Worm (Caenorhabditis elegans) whole organism, early embryonic: ENCODE data around the gene nhr-197.

Experiments
- B0310.2 ChIP-seq: sonication (generic microtip); optimal IDR thresholded peaks from 2 replicates; lab custom pipeline; 2016; ENCODE audit warnings: mild to moderate bottlenecking, missing genetic modification characterization, missing compliant biosample characterization
- F13C5.2 ChIP-seq: sonication (generic microtip); optimal IDR thresholded peaks from 2 replicates; lab custom pipeline; 2017; ENCODE audit warnings: mild to moderate bottlenecking, missing genetic modification characterization, inconsistent platforms, missing compliant biosample characterization
- aly-1 ChIP-seq: sonication (generic microtip); optimal IDR thresholded peaks from 2 replicates; lab custom pipeline; 2016; ENCODE audit warnings: missing genetic modification characterization, missing compliant biosample characterization
- ama-1 ChIP-seq: fragments of 150-350 bp; optimal IDR thresholded peaks from 2 replicates; lab custom pipeline; 2014
- ceh-13 ChIP-seq: fragments of 200-800 bp; sonication (Bioruptor generic); optimal IDR thresholded peaks from 2 replicates; lab custom pipeline; 2018; ENCODE audit warnings: mild to moderate bottlenecking, missing genetic modification characterization, missing compliant biosample characterization
- ceh-36 ChIP-seq: sonication (generic microtip); optimal IDR thresholded peaks from 2 replicates; lab custom pipeline; 2016; ENCODE audit warnings: missing genetic modification characterization, inconsistent platforms, missing compliant biosample characterization
- ets-7 ChIP-seq: sonication (generic microtip); optimal IDR thresholded peaks from 2 replicates; lab custom pipeline; 2016; ENCODE audit warnings: missing genotype, missing genetic modification characterization, missing compliant biosample characterization
- flt-1 ChIP-seq: fragments of 200-800 bp; sonication (Bioruptor generic); IDR thresholded peaks from 2 replicates; pipeline ENCODE4 v1.3.6; 2022; ENCODE audit warnings: missing genetic modification characterization, missing compliant biosample characterization
- hmbx-1 ChIP-seq: sonication (generic microtip); optimal IDR thresholded peaks from 2 replicates; lab custom pipeline; 2016; ENCODE audit warnings: mild to moderate bottlenecking, missing genetic modification characterization, missing compliant biosample characterization
- hmg-4 ChIP-seq: fragments of 200-800 bp; sonication (Bioruptor generic); optimal IDR thresholded peaks from 2 replicates; lab custom pipeline; 2018; ENCODE audit warnings: mild to moderate bottlenecking, missing genetic modification characterization, missing compliant biosample characterization
- hnd-1 ChIP-seq: sonication (generic microtip); optimal IDR thresholded peaks from 2 replicates; lab custom pipeline; 2016; ENCODE audit warnings: missing genetic modification characterization, missing compliant biosample characterization
- pes-1 ChIP-seq: fragments of 200-800 bp; sonication (Bioruptor generic); IDR thresholded peaks from 2 replicates; pipeline ENCODE4 v1.3.6; 2022; ENCODE audit warnings: missing genetic modification reagents, missing genetic modification characterization, missing compliant biosample characterization
- scrt-1 ChIP-seq: fragments of 200-800 bp; sonication (Bioruptor generic); IDR thresholded peaks from 2 replicates; pipeline ENCODE4 v1.3.6; 2022; ENCODE audit warnings: missing genetic modification characterization, missing compliant biosample characterization
- sea-1 ChIP-seq: fragments of 200-800 bp; sonication (Bioruptor generic); conservative IDR thresholded peaks from 2 replicates; pipeline ENCODE4 v1.3.6; 2022; ENCODE audit warnings: missing genetic modification characterization, missing compliant biosample characterization
- tbx-11 ChIP-seq: fragments of 200-800 bp; sonication (Bioruptor generic); IDR thresholded peaks from 2 replicates; pipeline ENCODE4 v1.3.6; 2022; ENCODE audit warnings: missing genetic modification characterization, missing compliant biosample characterization
- tbx-37 ChIP-seq: fragments of 200-800 bp; sonication (Bioruptor generic); conservative IDR thresholded peaks from 2 replicates; pipeline ENCODE4 v1.3.6; 2022; ENCODE audit warnings: missing genetic modification reagents, missing genetic modification characterization, missing compliant biosample characterization
- tra-4 ChIP-seq: sonication (generic microtip); optimal IDR thresholded peaks from 2 replicates; lab custom pipeline; 2017; ENCODE audit warnings: missing genetic modification characterization, missing compliant biosample characterization

nhr-197 gene

ce11 chrV:15715636-15716035 is 27.9 kb downstream of the nhr-197 start:
- TF ChIP-seq ceh-13 (GFP tag; lab: Kevin White, UChicago) = no peak
- TF ChIP-seq tbx-37 = no peak
- no peak for TF ChIP-seq hnd-1 (tag; lab: Kevin White, UChicago)

- no peak for TF ChIP-seq scrt-1
- no peak for TF ChIP-seq sea-1 (GFP tag; lab: Robert Waterston, UW)
- TF ChIP-seq tra-4 = no peak
- no peak for TF ChIP-seq ceh-13 (GFP tag; lab: Kevin White, UChicago)
- no peak for TF ChIP-seq hmbx-1 (tag; lab: Kevin White, UChicago)
- no peak for TF ChIP-seq ets-7 (tag; lab: Kevin White, UChicago)
- no peak for TF ChIP-seq hnd-1 (tag; lab: Kevin White, UChicago)
- TF ChIP-seq hmg-4 (GFP tag; lab: Kevin White, UChicago) = no peak
- TF ChIP-seq tbx-37 = no peak
- TF ChIP-seq tbx-11 = no peak
- no peak for TF ChIP-seq pes-1 (GFP tag; lab: Robert Waterston, UW)
- no peak for TF ChIP-seq F13C5.2
- no peak for TF ChIP-seq flt-1
- no peak for TF ChIP-seq ceh-36 (tag; lab: Kevin White, UChicago)
- no peak for TF ChIP-seq B0310.2 (tag; lab: Kevin White, UChicago)
- TF ChIP-seq aly-1 (tag; lab: Kevin White, UChicago) = no peak
These were observed 28.9 kb downstream of the nhr-197 start, which contains the start of gene Y6E2A.4 for ce11 chrV:15716679-15717078. Gene Y6E2A.4, minus strand, starts transcription at chrV:15716779.

ce11 chrV:15718562-15718961 is 30.8 kb downstream of the nhr-197 start, which contains the start of gene Y6E2A.5:
Gene Y6E2A.5, minus strand, starts transcription at chrV:15718662.
- TF ChIP-seq aly-1 (tag; lab: Kevin White, UChicago) (no peak), ets-7 (tag; lab: Kevin White, UChicago) (no peak), tra-4 (no peak), F13C5.2 (no peak), pes-1 (GFP tag; lab: Robert Waterston, UW) (no peak), tbx-37 (no peak), flt-1 (no peak), ceh-36 (tag; lab: Kevin White, UChicago) (no peak), hnd-1 (tag; lab: Kevin White, UChicago) (no peak)

ce11 chrV:15719570-15719969 is 31.8 kb downstream of the nhr-197 start, which contains the start of gene Y6E2A.7:
Gene Y6E2A.7, plus strand, starts transcription at chrV:15719870.
- TF ChIP-seq sea-1 (GFP tag; lab: Robert Waterston, UW) = no peak
- TF ChIP-seq hmbx-1 (tag; lab: Kevin White, UChicago) = no peak
- TF ChIP-seq F13C5.2 = no peak
- no peak for TF ChIP-seq tbx-37
- TF ChIP-seq aly-1 (tag; lab: Kevin White, UChicago) = no peak
- TF ChIP-seq scrt-1 = no peak
- no peak for TF ChIP-seq ceh-13 (GFP tag; lab: Kevin White, UChicago)
- TF ChIP-seq tbx-11 = no peak
- TF ChIP-seq B0310.2 (tag; lab: Kevin White, UChicago) = no peak
- TF ChIP-seq ama-1 (lab: Kevin White, UChicago) = no peak
- TF ChIP-seq hnd-1 (tag; lab: Kevin White, UChicago) = no peak

ce11 chrV:15721431-15721830 is 33.7 kb downstream of the nhr-197 start:
- TF ChIP-seq tbx-37 (no peak), ets-7 (tag; lab: Kevin White, UChicago) (no peak), hmg-4 (GFP tag; lab: Kevin White, UChicago) (no peak), ceh-13 (GFP tag; lab: Kevin White, UChicago) (no peak), pes-1 (GFP tag; lab: Robert Waterston, UW) (no peak), F13C5.2 (no peak)

ce11 chrV:15721888-15722287 is 34.1 kb downstream of the nhr-197 start, which contains the start of gene srh-140:
Gene srh-140, plus strand, starts transcription at chrV:15722188.
- TF ChIP-seq hmg-4 (GFP tag; lab: Kevin White, UChicago) (no peak), ceh-36 (tag; lab: Kevin White, UChicago) (no peak), tbx-37 (no peak), ets-7 (tag; lab: Kevin White, UChicago) (no peak), flt-1 (no peak), B0310.2 (tag; lab: Kevin White, UChicago) (no peak), aly-1 (tag; lab: Kevin White, UChicago) (no peak), ceh-13 (GFP tag; lab: Kevin White, UChicago) (no peak), tra-4 (no peak), pes-1 (GFP tag; lab: Robert Waterston, UW) (no peak), tbx-11 (no peak), hnd-1 (tag; lab: Kevin White, UChicago) (no peak), hmbx-1 (tag; lab: Kevin White, UChicago) (no peak), scrt-1 (no peak), ama-1 (lab: Kevin White, UChicago) (no peak), sea-1 (GFP tag; lab: Robert Waterston, UW) (no peak)

- TF ChIP-seq hmg-4 (GFP tag; lab: Kevin White, UChicago) (no peak), B0310.2 (tag; lab: Kevin White, UChicago) (no peak), hnd-1 (tag; lab: Kevin White, UChicago) (no peak), hmbx-1 (tag; lab: Kevin White, UChicago) (no peak), tbx-37 (no peak), sea-1 (GFP tag; lab: Robert Waterston, UW) (no peak), ceh-36 (tag; lab: Kevin White, UChicago) (no peak), ama-1 (lab: Kevin White, UChicago) (no peak)
These were observed 38.9 kb downstream of the nhr-197 start, which contains the start of the genes irld-57 and sfxn-1.3 for ce11 chrV:15726610-15727009. Gene irld-57, minus strand, starts transcription at chrV:15726710. Gene sfxn-1.3, plus strand, starts transcription at chrV:15726841.

ce11 chrV:15730459-15730858 is 42.7 kb downstream of the nhr-197 start, which contains the start of gene Y6E2A.10:
Gene Y6E2A.10, minus strand, starts transcription at chrV:15730559.
- no peak for TF ChIP-seq ceh-36 (tag; lab: Kevin White, UChicago)
- no peak for TF ChIP-seq sea-1 (GFP tag; lab: Robert Waterston, UW)
- no peak for TF ChIP-seq tra-4
- no peak for TF ChIP-seq F13C5.2
- TF ChIP-seq B0310.2 (tag; lab: Kevin White, UChicago) = no peak
- no peak for TF ChIP-seq ets-7 (tag; lab: Kevin White, UChicago)
- no peak for TF ChIP-seq pes-1 (GFP tag; lab: Robert Waterston, UW)
- no peak for TF ChIP-seq aly-1 (tag; lab: Kevin White, UChicago)
- no peak for TF ChIP-seq tbx-37
- no peak for TF ChIP-seq ceh-13 (GFP tag; lab: Kevin White, UChicago)
- no peak for TF ChIP-seq hmbx-1 (tag; lab: Kevin White, UChicago)
- no peak for TF ChIP-seq tbx-11
- TF ChIP-seq hmg-4 (GFP tag; lab: Kevin White, UChicago) = no peak
- no peak for TF ChIP-seq scrt-1
